Fruit fly (Drosophila melanogaster) whole organism, embryonic: ENCODE results near the gene eEF1delta.

Source experiments
- Adf1 ChIP-seq: fragments of 200-800 bp; sonication (Bioruptor generic); IDR thresholded peaks from 2 replicates; pipeline ENCODE4 v1.3.6; 2022; ENCODE audit warnings: missing biosample characterization, missing genetic modification characterization
- Asciz ChIP-seq: fragments of 200-800 bp; sonication (Bioruptor generic); optimal IDR thresholded peaks from 2 replicates; lab custom pipeline; 2017; ENCODE audit warnings: missing biosample characterization, mild to moderate bottlenecking, missing genetic modification characterization, missing genetic modification reagents
- BtbVII ChIP-seq: fragments of 200-800 bp; sonication (Bioruptor generic); optimal IDR thresholded peaks from 3 replicates; lab custom pipeline; 2017; ENCODE audit warnings: missing biosample characterization, mild to moderate bottlenecking, missing genetic modification characterization
- CG10565 ChIP-seq: fragments of 200-800 bp; sonication (Bioruptor generic); optimal IDR thresholded peaks from 3 replicates; lab custom pipeline; 2016; ENCODE audit warnings: missing biosample characterization, mild to moderate bottlenecking, missing genetic modification characterization
- CG11723 ChIP-seq: fragments of 200-800 bp; sonication (Bioruptor generic); optimal IDR thresholded peaks from 2 replicates; lab custom pipeline; 2017; ENCODE audit warnings: missing biosample characterization, mild to moderate bottlenecking, missing genetic modification characterization
- CG13424 ChIP-seq: fragments of 200-800 bp; sonication (Bioruptor generic); optimal IDR thresholded peaks from 2 replicates; lab custom pipeline; 2019; ENCODE audit warnings: missing biosample characterization, mild to moderate bottlenecking, missing genetic modification characterization, moderate library complexity
- CG15479 ChIP-seq: fragments of 200-800 bp; sonication (Bioruptor generic); optimal IDR thresholded peaks from 3 replicates; lab custom pipeline; 2019; ENCODE audit warnings: missing biosample characterization, mild to moderate bottlenecking, missing genetic modification characterization, moderate library complexity
- CG17612 ChIP-seq: fragments of 200-800 bp; sonication (Bioruptor generic); IDR thresholded peaks from 2 replicates; pipeline ENCODE4 v1.3.6; 2022; ENCODE audit warnings: missing biosample characterization, missing genetic modification characterization
- CG2199 ChIP-seq: fragments of 200-800 bp; sonication (Bioruptor generic); IDR thresholded peaks from 3 replicates; pipeline ENCODE4 v1.3.6; 2022; ENCODE audit warnings: missing biosample characterization, missing genetic modification characterization
- CG2712 ChIP-seq: fragments of 200-800 bp; optimal IDR thresholded peaks from 3 replicates; lab custom pipeline; 2019; ENCODE audit warnings: missing biosample characterization, mild to moderate bottlenecking, missing genetic modification characterization, moderate library complexity
- CG2875 ChIP-seq: fragments of 200-800 bp; sonication (Bioruptor generic); optimal IDR thresholded peaks from 2 replicates; lab custom pipeline; 2017; ENCODE audit warnings: missing biosample characterization, mild to moderate bottlenecking, missing genetic modification characterization, missing genetic modification reagents
- CG32767 ChIP-seq: fragments of 200-800 bp; sonication (Bioruptor generic); IDR thresholded peaks from 2 replicates; pipeline ENCODE4 v1.3.6; 2022; ENCODE audit warnings: missing biosample characterization, missing genetic modification characterization
- CG32772 ChIP-seq: fragments of 200-800 bp; sonication (Bioruptor generic); IDR thresholded peaks from 2 replicates; pipeline ENCODE4 v1.3.6; 2022; ENCODE audit warnings: missing biosample characterization, missing genetic modification characterization
- CG33213 ChIP-seq: fragments of 200-800 bp; sonication (Bioruptor generic); optimal IDR thresholded peaks from 3 replicates; lab custom pipeline; 2016; ENCODE audit warnings: missing biosample characterization, missing genetic modification characterization
- CG34376 ChIP-seq: fragments of 200-800 bp; sonication (Bioruptor generic); optimal IDR thresholded peaks from 2 replicates; lab custom pipeline; 2018; ENCODE audit warnings: missing biosample characterization, mild to moderate bottlenecking, missing genetic modification characterization
- CG3838 ChIP-seq: fragments of 200-800 bp; sonication (Bioruptor generic); optimal IDR thresholded peaks from 3 replicates; lab custom pipeline; 2016; ENCODE audit warnings: missing biosample characterization, missing genetic modification characterization
- CG4282 ChIP-seq: fragments of 200-800 bp; sonication (Bioruptor generic); optimal IDR thresholded peaks from 2 replicates; lab custom pipeline; 2016; ENCODE audit warnings: missing biosample characterization, missing genetic modification characterization
- CG4707 ChIP-seq: fragments of 200-800 bp; sonication (Bioruptor generic); optimal IDR thresholded peaks from 2 replicates; lab custom pipeline; 2018; ENCODE audit warnings: missing biosample characterization, mild to moderate bottlenecking, missing genetic modification characterization, moderate library complexity
- CG8089 ChIP-seq: fragments of 200-800 bp; sonication (Bioruptor generic); optimal IDR thresholded peaks from 3 replicates; lab custom pipeline; 2016; ENCODE audit warnings: missing biosample characterization, missing genetic modification characterization
- CG8290 ChIP-seq, 3 experiments: fragments of 200-800 bp; sonication (Bioruptor generic); optimal IDR thresholded peaks; 2 replicates each; lab custom pipeline; 2016 to 2019; ENCODE audit warnings: missing biosample characterization in 3 of 3, missing genetic modification characterization in 3 of 3, mild to moderate bottlenecking in 2 of 3, moderate library complexity in 1 of 3
- CG9727 ChIP-seq: fragments of 200-800 bp; sonication (Bioruptor generic); optimal IDR thresholded peaks from 3 replicates; lab custom pipeline; 2017; ENCODE audit warnings: missing biosample characterization, mild to moderate bottlenecking, missing genetic modification characterization
- CHES-1-like ChIP-seq: fragments of 200-800 bp; sonication (Bioruptor generic); optimal IDR thresholded peaks from 2 replicates; lab custom pipeline; 2016; ENCODE audit warnings: missing biosample characterization, missing genetic modification characterization
- Deaf1 ChIP-seq: fragments of 200-800 bp; optimal IDR thresholded peaks from 3 replicates; lab custom pipeline; 2019; ENCODE audit warnings: missing biosample characterization, mild to moderate bottlenecking, missing genetic modification characterization, moderate library complexity
- HLH4C ChIP-seq: fragments of 200-800 bp; sonication (Bioruptor generic); IDR thresholded peaks from 3 replicates; pipeline ENCODE4 v1.3.6; 2022; ENCODE audit warnings: missing biosample characterization, missing genetic modification characterization; ENCODE audit not compliant: partially characterized antibody
- HmgZ ChIP-seq: fragments of 200-800 bp; sonication (Bioruptor generic); optimal IDR thresholded peaks from 2 replicates; lab custom pipeline; 2018; ENCODE audit warnings: missing biosample characterization, mild to moderate bottlenecking, missing genetic modification characterization
- Meics ChIP-seq: fragments of 200-800 bp; sonication (Bioruptor generic); optimal IDR thresholded peaks from 2 replicates; lab custom pipeline; 2017; ENCODE audit warnings: missing biosample characterization, mild to moderate bottlenecking, missing genetic modification characterization
- Optix ChIP-seq: fragments of 200-800 bp; sonication (Bioruptor generic); IDR thresholded peaks from 3 replicates; pipeline ENCODE4 v1.3.6; 2022; ENCODE audit warnings: missing biosample characterization, missing genetic modification characterization
- Sox102F ChIP-seq: fragments of 200-800 bp; sonication (Bioruptor generic); optimal IDR thresholded peaks from 2 replicates; lab custom pipeline; 2018; ENCODE audit warnings: missing biosample characterization, mild to moderate bottlenecking, missing genetic modification characterization, moderate library complexity
- Spps ChIP-seq: fragments of 200-800 bp; sonication (Bioruptor generic); optimal IDR thresholded peaks from 2 replicates; lab custom pipeline; 2018; ENCODE audit warnings: missing biosample characterization, mild to moderate bottlenecking, missing genetic modification characterization
- bab2 ChIP-seq: fragments of 200-800 bp; sonication (Bioruptor generic); optimal IDR thresholded peaks from 2 replicates; lab custom pipeline; 2016; ENCODE audit warnings: missing biosample characterization, missing genetic modification characterization
- bcd ChIP-seq: fragments of 200-800 bp; sonication (Bioruptor generic); optimal IDR thresholded peaks from 2 replicates; lab custom pipeline; 2017; ENCODE audit warnings: missing biosample characterization, mild to moderate bottlenecking, missing genetic modification characterization
- dmrt11E ChIP-seq: fragments of 200-800 bp; sonication (Bioruptor generic); optimal IDR thresholded peaks from 3 replicates; lab custom pipeline; 2018; ENCODE audit warnings: missing biosample characterization, mild to moderate bottlenecking, missing genetic modification characterization, moderate library complexity
- dpn ChIP-seq, 2 experiments: fragments of 200-800 bp; sonication (Bioruptor generic); optimal IDR thresholded peaks; 3 replicates each; lab custom pipeline; 2016; ENCODE audit warnings: missing biosample characterization in 2 of 2, missing genetic modification characterization in 2 of 2
- eve ChIP-seq, 2 experiments: fragments of >200 bp; optimal IDR thresholded peaks; 2 replicates each; lab custom pipeline; 2017; ENCODE audit warnings: missing biosample characterization in 2 of 2, missing genetic modification characterization in 2 of 2
- exex ChIP-seq: fragments of 200-800 bp; sonication (Bioruptor generic); optimal IDR thresholded peaks from 4 replicates; lab custom pipeline; 2018; ENCODE audit warnings: missing biosample characterization, mild to moderate bottlenecking, missing genetic modification characterization, moderate library complexity
- fd64A ChIP-seq: fragments of 200-800 bp; sonication (Bioruptor generic); optimal IDR thresholded peaks from 3 replicates; lab custom pipeline; 2018; ENCODE audit warnings: missing biosample characterization, mild to moderate bottlenecking, missing genetic modification characterization
- grn ChIP-seq: fragments of 200-800 bp; sonication (Bioruptor generic); optimal IDR thresholded peaks from 3 replicates; lab custom pipeline; 2017; ENCODE audit warnings: missing biosample characterization, missing genetic modification characterization
- ham ChIP-seq: fragments of 200-800 bp; sonication (Bioruptor generic); IDR thresholded peaks from 2 replicates; pipeline ENCODE4 v1.3.6; 2022; ENCODE audit warnings: missing biosample characterization, missing genetic modification characterization
- hbn ChIP-seq: fragments of 200-800 bp; sonication (Bioruptor generic); IDR thresholded peaks from 2 replicates; pipeline ENCODE4 v1.3.6; 2022; ENCODE audit warnings: missing biosample characterization, missing genetic modification characterization; ENCODE audit not compliant: partially characterized antibody
- odd ChIP-seq: fragments of 200-800 bp; sonication (Bioruptor generic); optimal IDR thresholded peaks from 2 replicates; lab custom pipeline; 2017; ENCODE audit warnings: missing biosample characterization, mild to moderate bottlenecking, missing genetic modification characterization
- onecut ChIP-seq: fragments of 200-800 bp; sonication (Bioruptor generic); IDR thresholded peaks from 2 replicates; pipeline ENCODE4 v1.3.6; 2022; ENCODE audit warnings: missing biosample characterization, missing genetic modification characterization
- org-1 ChIP-seq: fragments of 200-800 bp; sonication (Bioruptor generic); optimal IDR thresholded peaks from 2 replicates; lab custom pipeline; 2017; ENCODE audit warnings: missing biosample characterization, missing genetic modification characterization
- p53 ChIP-seq: fragments of 200-800 bp; sonication (Bioruptor generic); optimal IDR thresholded peaks from 2 replicates; lab custom pipeline; 2016; ENCODE audit warnings: missing biosample characterization, missing genetic modification characterization
- pfk ChIP-seq: fragments of 200-800 bp; sonication (Bioruptor generic); optimal IDR thresholded peaks from 2 replicates; lab custom pipeline; 2018; ENCODE audit warnings: missing biosample characterization, mild to moderate bottlenecking, missing genetic modification characterization, moderate library complexity
- sd ChIP-seq: fragments of 200-800 bp; sonication (Bioruptor generic); optimal IDR thresholded peaks from 3 replicates; lab custom pipeline; 2018; ENCODE audit warnings: missing biosample characterization, mild to moderate bottlenecking, missing genetic modification characterization, moderate library complexity
- tgo ChIP-seq: fragments of 200-800 bp; sonication (Bioruptor generic); IDR thresholded peaks from 3 replicates; pipeline ENCODE4 v1.3.6; 2022; ENCODE audit warnings: missing biosample characterization, missing genetic modification characterization
- tin ChIP-seq: fragments of 200-800 bp; sonication (Bioruptor generic); optimal IDR thresholded peaks from 3 replicates; lab custom pipeline; 2016; ENCODE audit warnings: missing biosample characterization, missing genetic modification characterization
- trem ChIP-seq: fragments of 200-800 bp; optimal IDR thresholded peaks from 3 replicates; lab custom pipeline; 2019; ENCODE audit warnings: missing biosample characterization, mild to moderate bottlenecking, missing genetic modification characterization, moderate library complexity
- wdn ChIP-seq: fragments of 200-800 bp; sonication (Bioruptor generic); IDR thresholded peaks from 2 replicates; pipeline ENCODE4 v1.3.6; 2022; ENCODE audit warnings: missing biosample characterization, missing genetic modification characterization
- wek ChIP-seq: fragments of 200-800 bp; sonication (Bioruptor generic); optimal IDR thresholded peaks from 3 replicates; lab custom pipeline; 2018; ENCODE audit warnings: missing biosample characterization, mild to moderate bottlenecking, missing genetic modification characterization, moderate library complexity

The eEF1delta gene

dm6 chr2L:10249655-10250202, 17.4 kb downstream of the eEF1delta start:
- TF ChIP-seq CG15479 (GFP tag; lab: Kevin White, UChicago) (peak; percentile 81), bab2 (GFP tag; lab: Kevin White, UChicago) (peak; percentile 17), org-1 (GFP tag; lab: Kevin White, UChicago) (no peak), onecut (GFP tag; lab: Robert Waterston, UW) (peak; percentile 80), Meics (GFP tag; lab: Kevin White, UChicago) (no peak), CG34376 (GFP tag; lab: Kevin White, UChicago) (peak; percentile 80), HLH4C (GFP tag; lab: Robert Waterston, UW) (no peak), tgo (no peak), fd64A (peak; percentile 75), CG17612 (GFP tag; lab: Robert Waterston, UW) (no peak), HmgZ (tag; lab: Kevin White, UChicago) (peak; percentile 0), CG10565 (GFP tag; lab: Kevin White, UChicago) (no peak), sd (tag; lab: Kevin White, UChicago) (peak; percentile 76), wek (GFP tag; lab: Kevin White, UChicago) (peak; percentile 70), wdn (no peak), CG13424 (peak; percentile 34), Deaf1 (tag; lab: Kevin White, UChicago) (peak; percentile 81), CG33213 (GFP tag; lab: Kevin White, UChicago) (peak; percentile 41), dmrt11E (peak; percentile 39), CG2199 (GFP tag; lab: Robert Waterston, UW) (peak; percentile 51; the same call in 1 of the 3 replicates), CG4707 (peak; percentile 60), CG8290 (GFP tag; optimal IDR thresholded peaks at IDR 0.05; lab: Kevin White, UChicago) (peak; percentile 15), CG8290 (tag; optimal IDR thresholded peaks at IDR 0.05; lab: Kevin White, UChicago) (peak in 1 of 2 experiments; percentile 73), BtbVII (GFP tag; lab: Kevin White, UChicago) (peak; percentile 60), CG3838 (no peak), CG11723 (GFP tag; lab: Kevin White, UChicago) (peak; percentile 27), eve (GFP tag; optimal IDR thresholded peaks at IDR 0.05; lab: Kevin White, UChicago) (peak in 1 of 2 experiments; percentile 91), CHES-1-like (GFP tag; lab: Kevin White, UChicago) (peak; percentile 15), CG32767 (peak; percentile 69; the same call in 1 of the 2 replicates), hbn (GFP tag; lab: Robert Waterston, UW) (no peak), Sox102F (GFP tag; lab: Kevin White, UChicago) (no peak), CG4282 (GFP tag; lab: Kevin White, UChicago) (no peak), CG9727 (GFP tag; lab: Kevin White, UChicago) (no peak), CG32772 (no peak), CG8089 (peak; percentile 26), Spps (tag; lab: Kevin White, UChicago) (peak; percentile 2), p53 (peak; percentile 76), Optix (GFP tag; lab: Robert Waterston, UW) (no peak), CG2875 (peak; percentile 27), grn (GFP tag; lab: Kevin White, UChicago) (peak; percentile 20), Asciz (peak; percentile 1), dpn (GFP tag; optimal IDR thresholded peaks at IDR 0.05; lab: Kevin White, UChicago) (no peak), Adf1 (GFP tag; lab: Robert Waterston, UW) (no peak), pfk (GFP tag; lab: Kevin White, UChicago) (peak; percentile 75), odd (GFP tag; lab: Kevin White, UChicago) (peak; percentile 11), tin (GFP tag; lab: Kevin White, UChicago) (no peak), ham (GFP tag; lab: Robert Waterston, UW) (no peak), exex (tag; lab: Kevin White, UChicago) (peak; percentile 55), bcd (GFP tag; lab: Kevin White, UChicago) (no peak), CG2712 (tag; lab: Kevin White, UChicago) (peak; percentile 9), trem (tag; lab: Kevin White, UChicago) (no peak)
